Worm (Caenorhabditis elegans): ENCODE measurements around the gene ZC53.22.
A peak's percentile ranks its signal among the peaks of the same experiment; 100 is the strongest.

The ZC53.22 gene

ce11 chrX:1909353-1909752 lies 12.8 kb downstream of the ZC53.22 start (continued):
- TF ChIP-seq arid-1 (GFP tag; conservative IDR thresholded peaks at IDR 0.05): no peak; the same call in 1 of the 2 replicates
- peak; percentile 88; the same call in 1 of the 2 replicates for TF ChIP-seq pha-4 (GFP tag; IDR thresholded peaks at IDR 0.05)
- TF ChIP-seq pha-4 (tag; optimal IDR thresholded peaks at IDR 0.05): no peak
- no peak for TF ChIP-seq daf-19 (GFP tag; conservative IDR thresholded peaks at IDR 0.05)
- TF ChIP-seq hmg-1.1 (GFP tag; IDR thresholded peaks at IDR 0.05): peak; percentile 98
- no peak for TF ChIP-seq skn-1 (tag; optimal IDR thresholded peaks at IDR 0.05)
- TF ChIP-seq mep-1 (tag; optimal IDR thresholded peaks at IDR 0.05): no peak
- no peak for TF ChIP-seq lin-38 (GFP tag; IDR thresholded peaks at IDR 0.05)
- no peak for TF ChIP-seq dve-1 (tag; optimal IDR thresholded peaks at IDR 0.05; ENCODE audit: insufficient read depth)
- peak; percentile 97 for TF ChIP-seq T26A8.4 (GFP tag; IDR thresholded peaks at IDR 0.05)
- peak; percentile 74; the same call in 1 of the 2 replicates for TF ChIP-seq saeg-2 (GFP tag; IDR thresholded peaks at IDR 0.05)
- no peak for TF ChIP-seq R02D3.7 (tag; optimal IDR thresholded peaks at IDR 0.05)
- peak; percentile 49 to 93 for TF ChIP-seq daf-16 (GFP tag; optimal IDR thresholded peaks at IDR 0.05)
- peak; percentile 59 for TF ChIP-seq daf-16 (tag; optimal IDR thresholded peaks at IDR 0.05)
- TF ChIP-seq tag-97 (GFP tag; IDR thresholded peaks at IDR 0.05): no peak
- peak; percentile 52 for TF ChIP-seq mxl-3 (GFP tag; optimal IDR thresholded peaks at IDR 0.05)
- no peak for TF ChIP-seq hlh-30 (tag; optimal IDR thresholded peaks at IDR 0.05; ENCODE audit: insufficient read depth)
- peak; percentile 62; the same call in 1 of the 2 replicates for TF ChIP-seq dmd-9 (GFP tag; IDR thresholded peaks at IDR 0.05)
- TF ChIP-seq unc-130 (GFP tag; optimal IDR thresholded peaks at IDR 0.05): no peak

- TF ChIP-seq Y75B8A.6 (GFP tag; IDR thresholded peaks at IDR 0.05): no peak
- no peak for TF ChIP-seq spr-3 (GFP tag; optimal IDR thresholded peaks at IDR 0.05)
- peak; percentile 66 for TF ChIP-seq fkh-10 (GFP tag; optimal IDR thresholded peaks at IDR 0.05)
- TF ChIP-seq lin-15B (tag; optimal IDR thresholded peaks at IDR 0.05): no peak
These were observed 15.2 kb downstream of the ZC53.22 start for ce11 chrX:1907009-1907408.

ce11 chrX:1901480-1901879 lies 20.7 kb downstream of the ZC53.22 start:
- TF ChIP-seq nhr-77 (tag; optimal IDR thresholded peaks at IDR 0.05) (no peak), ZK337.2 (GFP tag; IDR thresholded peaks at IDR 0.05) (no peak), ceh-20 (GFP tag; IDR thresholded peaks at IDR 0.05) (no peak), nhr-76 (tag; optimal IDR thresholded peaks at IDR 0.05) (no peak), daf-19 (GFP tag; conservative IDR thresholded peaks at IDR 0.05) (no peak), zfp-3 (GFP tag; conservative IDR thresholded peaks at IDR 0.05) (no peak), ctbp-1 (GFP tag; IDR thresholded peaks at IDR 0.05) (no peak), unc-130 (GFP tag; optimal IDR thresholded peaks at IDR 0.05) (no peak), ceh-44 (GFP tag; IDR thresholded peaks at IDR 0.05) (no peak), hmg-1.1 (GFP tag; IDR thresholded peaks at IDR 0.05) (no peak), mes-2 (tag; optimal IDR thresholded peaks at IDR 0.05; ENCODE audit: poor library complexity, severe bottlenecking) (no peak), daf-16 (GFP tag; optimal IDR thresholded peaks at IDR 0.05) (no peak), daf-16 (tag; optimal IDR thresholded peaks at IDR 0.05) (no peak), vab-7 (GFP tag; IDR thresholded peaks at IDR 0.05) (no peak), ceh-82 (tag; optimal IDR thresholded peaks at IDR 0.05) (no peak), unc-62 (GFP tag; optimal IDR thresholded peaks at IDR 0.05 in 1 of 2) (no peak), unc-62 (tag; optimal IDR thresholded peaks at IDR 0.05) (no peak), ZK546.5 (tag; optimal IDR thresholded peaks at IDR 0.05) (no peak), Y48G9A.11 (GFP tag; IDR thresholded peaks at IDR 0.05) (no peak), mdl-1 (tag; optimal IDR thresholded peaks at IDR 0.05) (no peak), nhr-237 (tag; optimal IDR thresholded peaks at IDR 0.05) (no peak), lin-38 (GFP tag; IDR thresholded peaks at IDR 0.05) (no peak)

Data from whole organism, L4 larva.